Worm (Caenorhabditis elegans): Measurements from ENCODE around the gene rpl-26.

DNA sequence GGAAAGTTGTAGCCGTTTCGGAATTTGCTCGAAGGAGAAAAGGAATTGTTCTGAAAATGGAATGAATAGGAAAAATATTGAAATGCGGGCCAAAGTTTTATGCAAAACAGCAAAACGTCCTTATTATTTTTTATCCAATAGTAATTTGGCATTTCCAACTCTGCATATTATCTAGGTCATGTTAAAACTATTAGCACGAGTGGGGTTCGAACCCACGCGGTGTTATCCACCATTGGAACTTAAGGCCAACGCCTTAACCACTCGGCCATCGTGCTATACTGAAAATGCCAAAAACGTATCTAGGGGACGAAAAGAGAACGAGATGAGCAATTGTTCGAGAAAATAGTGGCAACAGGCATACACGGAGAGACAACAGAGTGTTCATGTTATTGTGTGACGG lies 29.2 kb downstream of the rpl-26 start:
- no peak for TF ChIP-seq W03F9.2 (tag; optimal IDR thresholded peaks at IDR 0.05)
- no peak for TF ChIP-seq him-1 (tag; optimal IDR thresholded peaks at IDR 0.05)
- no peak for TF ChIP-seq dao-5 (tag; optimal IDR thresholded peaks at IDR 0.05)
